Fruit fly (Drosophila melanogaster) whole organism, prepupa: ENCODE data around the gene Indy.

Experiments
- Blimp-1 ChIP-seq: fragments of 200-800 bp; sonication (Bioruptor generic); optimal IDR thresholded peaks from 3 replicates; lab custom pipeline; 2017; ENCODE audit warnings: missing biosample characterization, missing genetic modification characterization, mild to moderate bottlenecking, moderate library complexity, missing genetic modification reagents
- CG10631 ChIP-seq: fragments of 200-800 bp; sonication (Bioruptor generic); optimal IDR thresholded peaks from 2 replicates; lab custom pipeline; 2016; ENCODE audit warnings: missing biosample characterization, missing genetic modification characterization
- CG10669 ChIP-seq: fragments of 200-800 bp; sonication (Bioruptor generic); optimal IDR thresholded peaks from 3 replicates; lab custom pipeline; 2018; ENCODE audit warnings: missing biosample characterization, mild to moderate bottlenecking, missing genetic modification characterization, moderate library complexity
- CG11762 ChIP-seq: fragments of 200-800 bp; sonication (Bioruptor generic); optimal IDR thresholded peaks from 3 replicates; lab custom pipeline; 2016; ENCODE audit warnings: missing biosample characterization, missing genetic modification characterization; ENCODE audit not compliant: insufficient read depth
- CG11902 ChIP-seq: fragments of 200-800 bp; sonication (Bioruptor generic); optimal IDR thresholded peaks from 3 replicates; lab custom pipeline; 2016; ENCODE audit warnings: missing biosample characterization, missing genetic modification characterization
- CG15336 ChIP-seq: fragments of 200-800 bp; sonication (Bioruptor generic); IDR thresholded peaks from 2 replicates; pipeline ENCODE4 v1.3.6; 2022; ENCODE audit warnings: missing biosample characterization, missing genetic modification characterization
- CG1621 ChIP-seq: fragments of 200-800 bp; sonication (Bioruptor generic); optimal IDR thresholded peaks from 3 replicates; lab custom pipeline; 2018; ENCODE audit warnings: missing biosample characterization, mild to moderate bottlenecking, missing genetic modification characterization
- CG16779 ChIP-seq: fragments of 200-800 bp; sonication (Bioruptor generic); optimal IDR thresholded peaks from 3 replicates; lab custom pipeline; 2017; ENCODE audit warnings: missing biosample characterization, mild to moderate bottlenecking, missing genetic modification characterization
- CG3032 ChIP-seq: fragments of 200-800 bp; optimal IDR thresholded peaks from 2 replicates; lab custom pipeline; 2019; ENCODE audit warnings: missing biosample characterization, mild to moderate bottlenecking, missing genetic modification characterization, moderate library complexity
- CG31627 ChIP-seq: fragments of 200-800 bp; sonication (Bioruptor generic); optimal IDR thresholded peaks from 3 replicates; lab custom pipeline; 2016; ENCODE audit warnings: missing biosample characterization, missing genetic modification characterization
- CG32006 ChIP-seq: fragments of 200-800 bp; sonication (Bioruptor generic); optimal IDR thresholded peaks from 3 replicates; lab custom pipeline; 2017; ENCODE audit warnings: missing biosample characterization, mild to moderate bottlenecking, missing genetic modification characterization
- CG34406 ChIP-seq: fragments of 200-800 bp; sonication (Bioruptor generic); optimal IDR thresholded peaks from 3 replicates; lab custom pipeline; 2016; ENCODE audit warnings: missing biosample characterization, missing genetic modification characterization
- CG4318 ChIP-seq: fragments of 200-800 bp; sonication (Bioruptor generic); optimal IDR thresholded peaks from 3 replicates; lab custom pipeline; 2017; ENCODE audit warnings: missing biosample characterization, mild to moderate bottlenecking, missing genetic modification characterization
- CG6163 ChIP-seq: fragments of 200-800 bp; sonication (Bioruptor generic); IDR thresholded peaks from 3 replicates; pipeline ENCODE4 v1.3.6; 2022; ENCODE audit warnings: missing biosample characterization, missing genetic modification characterization
- CG6792 ChIP-seq: fragments of 200-800 bp; sonication (Bioruptor generic); optimal IDR thresholded peaks from 3 replicates; lab custom pipeline; 2016; ENCODE audit warnings: missing biosample characterization, missing genetic modification characterization
- CG7368 ChIP-seq: fragments of 200-800 bp; sonication (Bioruptor generic); optimal IDR thresholded peaks from 3 replicates; lab custom pipeline; 2016; ENCODE audit warnings: missing biosample characterization, missing genetic modification characterization
- CG8119 ChIP-seq: fragments of 200-800 bp; sonication (Bioruptor generic); IDR thresholded peaks from 3 replicates; pipeline ENCODE4 v1.3.6; 2022; ENCODE audit warnings: missing biosample characterization, missing genetic modification characterization
- CG8319 ChIP-seq: fragments of 200-800 bp; sonication (Bioruptor generic); optimal IDR thresholded peaks from 3 replicates; lab custom pipeline; 2016; ENCODE audit warnings: missing biosample characterization, missing genetic modification characterization
- CG8632 ChIP-seq: fragments of 200-800 bp; sonication (Bioruptor generic); optimal IDR thresholded peaks from 3 replicates; lab custom pipeline; 2016; ENCODE audit warnings: missing biosample characterization, missing genetic modification characterization
- CG9139 ChIP-seq: fragments of 200-800 bp; sonication (Bioruptor generic); optimal IDR thresholded peaks from 3 replicates; lab custom pipeline; 2017; ENCODE audit warnings: missing biosample characterization, mild to moderate bottlenecking, missing genetic modification characterization
- Eip78C ChIP-seq: fragments of 200-800 bp; sonication (Bioruptor generic); peaks from one replicate; lab custom pipeline; 2016; ENCODE audit warnings: missing biosample characterization, missing genetic modification characterization
- Eip93F ChIP-seq: fragments of 200-800 bp; sonication (Bioruptor generic); optimal IDR thresholded peaks from 2 replicates; lab custom pipeline; 2016; ENCODE audit warnings: missing biosample characterization, mild to moderate bottlenecking, missing genetic modification characterization
- Ets21C ChIP-seq: fragments of 200-800 bp; sonication (Bioruptor generic); optimal IDR thresholded peaks from 3 replicates; lab custom pipeline; 2016; ENCODE audit warnings: missing biosample characterization, missing genetic modification characterization
- Ets96B ChIP-seq: fragments of 200-800 bp; optimal IDR thresholded peaks from 2 replicates; lab custom pipeline; 2019; ENCODE audit warnings: missing biosample characterization, mild to moderate bottlenecking, missing genetic modification characterization, moderate library complexity
- Gug ChIP-seq: fragments of 200-800 bp; sonication (Bioruptor generic); IDR thresholded peaks from 2 replicates; pipeline ENCODE4 v1.3.6; 2022; ENCODE audit warnings: missing biosample characterization, missing genetic modification characterization
- Hr38 ChIP-seq: sonication (Bioruptor generic); optimal IDR thresholded peaks from 2 replicates; lab custom pipeline; 2016; ENCODE audit warnings: missing biosample characterization, missing genetic modification characterization
- Hr39 ChIP-seq: fragments of 200-800 bp; sonication (Bioruptor generic); optimal IDR thresholded peaks from 2 replicates; lab custom pipeline; 2016; ENCODE audit warnings: missing biosample characterization, missing genetic modification characterization
- Hr4 ChIP-seq: fragments of 200-800 bp; sonication (Bioruptor generic); optimal IDR thresholded peaks from 3 replicates; lab custom pipeline; 2016; ENCODE audit warnings: missing biosample characterization, missing genetic modification characterization
- Lpt ChIP-seq: fragments of 200-800 bp; sonication (Bioruptor generic); optimal IDR thresholded peaks from 3 replicates; lab custom pipeline; 2016; ENCODE audit warnings: missing biosample characterization, missing genetic modification characterization
- Met ChIP-seq: fragments of 200-800 bp; sonication (Bioruptor generic); optimal IDR thresholded peaks from 3 replicates; lab custom pipeline; 2016; ENCODE audit warnings: missing biosample characterization, missing genetic modification characterization
- Smox ChIP-seq: fragments of 200-800 bp; sonication (Bioruptor generic); optimal IDR thresholded peaks from 3 replicates; lab custom pipeline; 2016; ENCODE audit warnings: missing biosample characterization, missing genetic modification characterization
- Sox102F ChIP-seq: fragments of 200-800 bp; sonication (Bioruptor generic); optimal IDR thresholded peaks from 2 replicates; lab custom pipeline; 2016; ENCODE audit warnings: missing biosample characterization, mild to moderate bottlenecking, missing genetic modification characterization
- Sox14 ChIP-seq: fragments of 200-800 bp; sonication (Bioruptor generic); optimal IDR thresholded peaks from 3 replicates; lab custom pipeline; 2016; ENCODE audit warnings: missing biosample characterization, missing genetic modification characterization
- Sox15 ChIP-seq: fragments of 200-800 bp; sonication (Bioruptor generic); optimal IDR thresholded peaks from 3 replicates; lab custom pipeline; 2016; ENCODE audit warnings: missing biosample characterization, missing genetic modification characterization
- achi ChIP-seq: fragments of 200-800 bp; sonication (Bioruptor generic); optimal IDR thresholded peaks from 3 replicates; lab custom pipeline; 2016; ENCODE audit warnings: missing biosample characterization, missing genetic modification characterization
- acj6 ChIP-seq: fragments of 200-800 bp; sonication (Bioruptor generic); optimal IDR thresholded peaks from 3 replicates; lab custom pipeline; 2016; ENCODE audit warnings: missing biosample characterization, missing genetic modification characterization
- cyc ChIP-seq: fragments of 200-800 bp; sonication (Bioruptor generic); optimal IDR thresholded peaks from 3 replicates; lab custom pipeline; 2016; ENCODE audit warnings: missing biosample characterization, missing genetic modification characterization
- dac ChIP-seq: fragments of 200-800 bp; sonication (Bioruptor generic); optimal IDR thresholded peaks from 2 replicates; lab custom pipeline; 2017; ENCODE audit warnings: missing biosample characterization, mild to moderate bottlenecking, missing genetic modification characterization
- eg ChIP-seq: fragments of 200-800 bp; sonication (Bioruptor generic); IDR thresholded peaks from 3 replicates; pipeline ENCODE4 v1.3.6; 2022; ENCODE audit warnings: missing biosample characterization, missing genetic modification characterization
- esn ChIP-seq: fragments of 200-800 bp; sonication (Bioruptor generic); optimal IDR thresholded peaks from 2 replicates; lab custom pipeline; 2016; ENCODE audit warnings: missing biosample characterization, mild to moderate bottlenecking, missing genetic modification characterization, moderate library complexity
- fd59A ChIP-seq: fragments of 200-800 bp; sonication (Bioruptor generic); optimal IDR thresholded peaks from 2 replicates; lab custom pipeline; 2017; ENCODE audit warnings: missing biosample characterization, mild to moderate bottlenecking, missing genetic modification characterization, missing genetic modification reagents
- fd85E ChIP-seq: fragments of 200-800 bp; sonication (Bioruptor generic); optimal IDR thresholded peaks from 3 replicates; lab custom pipeline; 2016; ENCODE audit warnings: missing biosample characterization, missing genetic modification characterization
- fkh ChIP-seq: fragments of 200-800 bp; sonication (Bioruptor generic); optimal IDR thresholded peaks from 3 replicates; lab custom pipeline; 2017; ENCODE audit warnings: missing biosample characterization, mild to moderate bottlenecking, missing genetic modification characterization, moderate library complexity
- lz ChIP-seq: fragments of 200-800 bp; sonication (Bioruptor generic); optimal IDR thresholded peaks from 3 replicates; lab custom pipeline; 2016; ENCODE audit warnings: missing biosample characterization, missing genetic modification characterization
- net ChIP-seq: fragments of 200-800 bp; sonication (Bioruptor generic); optimal IDR thresholded peaks from 3 replicates; lab custom pipeline; 2016; ENCODE audit warnings: missing biosample characterization, missing genetic modification characterization
- pdm3 ChIP-seq: fragments of 200-800 bp; sonication (Bioruptor generic); optimal IDR thresholded peaks from 3 replicates; lab custom pipeline; 2016; ENCODE audit warnings: missing biosample characterization, missing genetic modification characterization
- spab ChIP-seq: fragments of 200-800 bp; sonication (Bioruptor generic); optimal IDR thresholded peaks from 2 replicates; lab custom pipeline; 2017; ENCODE audit warnings: missing biosample characterization, mild to moderate bottlenecking, missing genetic modification characterization, missing genetic modification reagents
- ss ChIP-seq, 2 experiments: fragments of 200-800 bp; sonication (Bioruptor generic); optimal IDR thresholded peaks; 2 replicates in 1 of 2; 3 replicates in 1 of 2; lab custom pipeline; 2017 to 2018; ENCODE audit warnings: mild to moderate bottlenecking in 2 of 2, missing biosample characterization in 2 of 2, missing genetic modification characterization in 2 of 2, moderate library complexity in 1 of 2
- svp ChIP-seq: fragments of 200-800 bp; sonication (Bioruptor generic); peaks from one replicate; lab custom pipeline; 2016; ENCODE audit warnings: missing biosample characterization, missing genetic modification characterization
- topi ChIP-seq: fragments of 200-800 bp; sonication (Bioruptor generic); optimal IDR thresholded peaks from 3 replicates; lab custom pipeline; 2016; ENCODE audit warnings: missing biosample characterization, missing genetic modification characterization
- vri ChIP-seq: fragments of 200-800 bp; sonication (Bioruptor generic); optimal IDR thresholded peaks from 3 replicates; lab custom pipeline; 2016; ENCODE audit warnings: missing biosample characterization, mild to moderate bottlenecking, missing genetic modification characterization

The Indy gene

DNA sequence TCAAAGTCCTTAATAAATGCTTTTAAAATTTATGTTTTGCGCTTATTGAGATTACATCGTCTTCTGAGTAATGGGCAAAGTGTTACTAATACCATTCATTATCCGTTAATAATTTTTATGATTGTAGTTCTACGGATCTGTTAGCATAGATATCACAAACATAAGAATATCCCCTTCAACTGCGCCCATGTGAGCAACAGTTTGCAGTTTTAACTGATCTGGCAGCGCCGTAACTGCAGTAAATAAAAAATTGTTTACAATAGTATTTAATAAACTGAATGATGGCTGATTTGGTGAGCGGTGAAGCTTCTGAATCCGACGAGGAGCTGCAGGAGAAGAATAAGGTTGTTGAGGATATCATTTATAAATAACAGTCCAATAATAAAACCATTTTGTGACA, 24.0 kb upstream of the Indy start, which contains the start of gene Blos3:
TSS of gene Blos3 (plus strand) at position 198 of the 400 bp plus-strand sequence.
- peak; percentile 16 for TF ChIP-seq Eip93F (GFP tag; lab: Kevin White, UChicago)
- TF ChIP-seq CG9139 (GFP tag; lab: Kevin White, UChicago), result no peak
- TF ChIP-seq CG10669 (GFP tag; lab: Kevin White, UChicago), result no peak
- peak; percentile 20 for TF ChIP-seq Ets96B (tag; lab: Kevin White, UChicago)
- peak; percentile 80 for TF ChIP-seq esn (GFP tag; lab: Kevin White, UChicago)
- peak; percentile 91 for TF ChIP-seq Eip78C (GFP tag; lab: Kevin White, UChicago)
- no peak for TF ChIP-seq Ets21C
- no peak for TF ChIP-seq Sox102F (GFP tag; lab: Kevin White, UChicago)
- no peak for TF ChIP-seq topi (GFP tag; lab: Kevin White, UChicago)
- TF ChIP-seq Met (GFP tag; lab: Kevin White, UChicago), result no peak
- TF ChIP-seq ss (GFP tag; optimal IDR thresholded peaks at IDR 0.05; lab: Kevin White, UChicago), result no peak
- no peak for TF ChIP-seq CG8632
- no peak for TF ChIP-seq CG11762 (GFP tag; lab: Kevin White, UChicago)
- TF ChIP-seq Sox14 (GFP tag; lab: Kevin White, UChicago), result peak; percentile 58
- TF ChIP-seq CG8119, result peak; percentile 47; the same call in 1 of the 3 replicates
- TF ChIP-seq CG11902 (GFP tag; lab: Kevin White, UChicago), result peak; percentile 41
- no peak for TF ChIP-seq CG32006
- TF ChIP-seq CG1621, result peak; percentile 43
- TF ChIP-seq Hr39 (GFP tag; lab: Kevin White, UChicago), result peak; percentile 68
- TF ChIP-seq Hr38, result no peak
- TF ChIP-seq CG10631, result peak; percentile 78
- no peak for TF ChIP-seq Blimp-1
- no peak for TF ChIP-seq vri (GFP tag; lab: Kevin White, UChicago)
- TF ChIP-seq achi (GFP tag; lab: Kevin White, UChicago), result no peak
- TF ChIP-seq Gug (GFP tag; lab: Robert Waterston, UW), result no peak
- TF ChIP-seq fd85E (GFP tag; lab: Kevin White, UChicago), result peak; percentile 2
- no peak for TF ChIP-seq Lpt (GFP tag; lab: Kevin White, UChicago)
- TF ChIP-seq CG6163, result no peak; the same call in 2 of the 3 replicates
- no peak for TF ChIP-seq CG16779 (tag; lab: Kevin White, UChicago)
- peak; percentile 69 for TF ChIP-seq lz (GFP tag; lab: Kevin White, UChicago)
- no peak; the same call in 2 of the 3 replicates for TF ChIP-seq eg (GFP tag; lab: Robert Waterston, UW)
- TF ChIP-seq CG4318 (GFP tag; lab: Kevin White, UChicago), result no peak
- TF ChIP-seq CG34406 (GFP tag; lab: Kevin White, UChicago), result no peak
- peak; percentile 11 for TF ChIP-seq CG8319 (GFP tag; lab: Kevin White, UChicago)
- no peak for TF ChIP-seq spab (GFP tag; lab: Kevin White, UChicago)
- TF ChIP-seq CG7368, result no peak
- TF ChIP-seq pdm3 (GFP tag; lab: Kevin White, UChicago), result no peak
- no peak for TF ChIP-seq svp (GFP tag; lab: Kevin White, UChicago)
- TF ChIP-seq acj6, result peak; percentile 52
- TF ChIP-seq Hr4 (GFP tag; lab: Kevin White, UChicago), result no peak
- TF ChIP-seq cyc (GFP tag; lab: Kevin White, UChicago), result peak; percentile 63
- TF ChIP-seq Sox15, result peak; percentile 40
- no peak for TF ChIP-seq net (GFP tag; lab: Kevin White, UChicago)
- TF ChIP-seq Smox (GFP tag; lab: Kevin White, UChicago), result no peak
- peak; percentile 85 for TF ChIP-seq fkh (GFP tag; lab: Kevin White, UChicago)
- peak; percentile 50 for TF ChIP-seq CG6792 (GFP tag; lab: Kevin White, UChicago)
- TF ChIP-seq CG31627, result peak; percentile 77
- no peak for TF ChIP-seq fd59A (GFP tag; lab: Kevin White, UChicago)
- TF ChIP-seq CG3032, result peak; percentile 40
- peak; percentile 42; the same call in 1 of the 2 replicates for TF ChIP-seq CG15336 (GFP tag; lab: Robert Waterston, UW)
- no peak for TF ChIP-seq dac (GFP tag; lab: Kevin White, UChicago)
- TF ChIP-seq, all 60 proteins: peak for 21
